Fruit fly (Drosophila melanogaster) whole organism, embryonic: Measurements from ENCODE around the gene ImpE1.

Experiments
- Atf6 ChIP-seq: fragments of 200-800 bp; sonication (Bioruptor generic); IDR thresholded peaks from 2 replicates; pipeline ENCODE4 v1.3.6; 2022; ENCODE audit warnings: missing biosample characterization, missing genetic modification characterization
- CG10267 ChIP-seq: fragments of 200-800 bp; sonication (Bioruptor generic); optimal IDR thresholded peaks from 2 replicates; lab custom pipeline; 2018; ENCODE audit warnings: missing biosample characterization, mild to moderate bottlenecking, missing genetic modification characterization, moderate library complexity
- CG11695 ChIP-seq: fragments of 200-800 bp; sonication (Bioruptor generic); IDR thresholded peaks from 3 replicates; pipeline ENCODE4 v1.3.6; 2022; ENCODE audit warnings: missing biosample characterization, missing genetic modification characterization
- CG12236 ChIP-seq: fragments of 200-800 bp; sonication (Bioruptor generic); optimal IDR thresholded peaks from 2 replicates; lab custom pipeline; 2016; ENCODE audit warnings: missing biosample characterization, missing genetic modification characterization
- CG12299 ChIP-seq: fragments of 200-800 bp; sonication (Bioruptor generic); optimal IDR thresholded peaks from 2 replicates; lab custom pipeline; 2018; ENCODE audit warnings: missing biosample characterization, mild to moderate bottlenecking, missing genetic modification characterization
- CG1233 ChIP-seq: fragments of 200-800 bp; sonication (Bioruptor generic); optimal IDR thresholded peaks from 4 replicates; lab custom pipeline; 2018; ENCODE audit warnings: missing biosample characterization, mild to moderate bottlenecking, missing genetic modification characterization
- CG1602 ChIP-seq: fragments of 200-800 bp; sonication (Bioruptor generic); optimal IDR thresholded peaks from 3 replicates; lab custom pipeline; 2016; ENCODE audit warnings: missing biosample characterization, missing genetic modification characterization
- CG16863 ChIP-seq: fragments of 200-800 bp; sonication (Bioruptor generic); optimal IDR thresholded peaks from 3 replicates; lab custom pipeline; 2016; ENCODE audit warnings: missing biosample characterization, missing genetic modification characterization
- CG17328 ChIP-seq: fragments of 200-800 bp; sonication (Bioruptor generic); IDR thresholded peaks from 2 replicates; pipeline ENCODE4 v1.3.6; 2022; ENCODE audit warnings: missing biosample characterization, missing genetic modification characterization
- CG17568 ChIP-seq: fragments of 200-800 bp; sonication (Bioruptor generic); optimal IDR thresholded peaks from 2 replicates; lab custom pipeline; 2018; ENCODE audit warnings: missing biosample characterization, mild to moderate bottlenecking, missing genetic modification characterization, moderate library complexity
- CG18476 ChIP-seq: fragments of 200-800 bp; sonication (Bioruptor generic); optimal IDR thresholded peaks from 2 replicates; lab custom pipeline; 2016; ENCODE audit warnings: missing biosample characterization, mild to moderate bottlenecking, missing genetic modification characterization
- CG30431 ChIP-seq: fragments of 200-800 bp; sonication (Bioruptor generic); optimal IDR thresholded peaks from 2 replicates; lab custom pipeline; 2017; ENCODE audit warnings: missing biosample characterization, missing genetic modification characterization
- CG33557 ChIP-seq: fragments of 200-800 bp; sonication (Bioruptor generic); optimal IDR thresholded peaks from 2 replicates; lab custom pipeline; 2019; ENCODE audit warnings: missing biosample characterization, mild to moderate bottlenecking, missing genetic modification characterization, moderate library complexity
- CG34422 ChIP-seq: fragments of 200-800 bp; sonication (Bioruptor generic); IDR thresholded peaks from 3 replicates; pipeline ENCODE4 v1.3.6; 2022; ENCODE audit warnings: missing biosample characterization, missing genetic modification characterization
- CG3847 ChIP-seq: fragments of 200-800 bp; sonication (Bioruptor generic); IDR thresholded peaks from 2 replicates; pipeline ENCODE4 v1.3.6; 2022; ENCODE audit warnings: missing biosample characterization, missing genetic modification characterization
- CG3995 ChIP-seq: fragments of 200-800 bp; sonication (Bioruptor generic); optimal IDR thresholded peaks from 3 replicates; lab custom pipeline; 2016; ENCODE audit warnings: missing biosample characterization, missing genetic modification characterization
- CG4617 ChIP-seq: fragments of 200-800 bp; sonication (Bioruptor generic); optimal IDR thresholded peaks from 3 replicates; lab custom pipeline; 2016; ENCODE audit warnings: missing biosample characterization, missing genetic modification characterization, borderline replicate concordance
- CG5953 ChIP-seq: fragments of 200-800 bp; sonication (Bioruptor generic); IDR thresholded peaks from 2 replicates; pipeline ENCODE4 v1.3.6; 2022; ENCODE audit warnings: missing biosample characterization, missing genetic modification characterization
- CG6254 ChIP-seq: fragments of 200-800 bp; sonication (Bioruptor generic); optimal IDR thresholded peaks from 3 replicates; lab custom pipeline; 2017; ENCODE audit warnings: mild to moderate bottlenecking, missing biosample characterization, missing genetic modification reagents, missing genetic modification characterization
- Dip3 ChIP-seq: fragments of 200-800 bp; sonication (Bioruptor generic); optimal IDR thresholded peaks from 3 replicates; lab custom pipeline; 2016; ENCODE audit warnings: missing biosample characterization, missing genetic modification characterization
- Doc2 ChIP-seq: fragments of 200-800 bp; sonication (Bioruptor generic); IDR thresholded peaks from 2 replicates; pipeline ENCODE4 v1.3.6; 2022; ENCODE audit warnings: missing biosample characterization, missing genetic modification characterization
- Elba2 ChIP-seq: fragments of 200-800 bp; sonication (Bioruptor generic); optimal IDR thresholded peaks from 3 replicates; lab custom pipeline; 2016; ENCODE audit warnings: missing biosample characterization, missing genetic modification characterization
- Fer1 ChIP-seq: fragments of 200-800 bp; sonication (Bioruptor generic); optimal IDR thresholded peaks from 2 replicates; lab custom pipeline; 2017; ENCODE audit warnings: missing biosample characterization, mild to moderate bottlenecking, missing genetic modification characterization
- GATAe ChIP-seq: fragments of 200-800 bp; sonication (Bioruptor generic); conservative IDR thresholded peaks from 2 replicates; pipeline ENCODE4 v1.3.6; 2022; ENCODE audit warnings: missing biosample characterization, missing genetic modification characterization
- HLH4C ChIP-seq: fragments of 200-800 bp; sonication (Bioruptor generic); IDR thresholded peaks from 3 replicates; pipeline ENCODE4 v1.3.6; 2022; ENCODE audit warnings: missing biosample characterization, missing genetic modification characterization; ENCODE audit not compliant: partially characterized antibody
- Hmx ChIP-seq: fragments of 200-800 bp; sonication (Bioruptor generic); optimal IDR thresholded peaks from 2 replicates; lab custom pipeline; 2016; ENCODE audit warnings: missing biosample characterization, missing genetic modification characterization
- Nf-YA ChIP-seq: fragments of 200-800 bp; sonication (Bioruptor generic); IDR thresholded peaks from 2 replicates; pipeline ENCODE4 v1.3.6; 2022; ENCODE audit warnings: missing biosample characterization, missing genetic modification characterization
- Oaz ChIP-seq: fragments of 200-800 bp; sonication (Bioruptor generic); IDR thresholded peaks from 2 replicates; pipeline ENCODE4 v1.3.6; 2022; ENCODE audit warnings: missing biosample characterization, missing genetic modification characterization
- Opbp ChIP-seq: fragments of 200-800 bp; sonication (Bioruptor generic); IDR thresholded peaks from 3 replicates; pipeline ENCODE4 v1.3.6; 2022; ENCODE audit warnings: missing biosample characterization, missing genetic modification characterization; ENCODE audit not compliant: partially characterized antibody
- Sox102F ChIP-seq: fragments of 200-800 bp; sonication (Bioruptor generic); optimal IDR thresholded peaks from 2 replicates; lab custom pipeline; 2018; ENCODE audit warnings: missing biosample characterization, mild to moderate bottlenecking, missing genetic modification characterization, moderate library complexity
- TFAM ChIP-seq: fragments of 200-800 bp; sonication (Bioruptor generic); optimal IDR thresholded peaks from 2 replicates; lab custom pipeline; 2017; ENCODE audit warnings: missing biosample characterization, missing genetic modification characterization, inconsistent platforms
- al ChIP-seq: fragments of 200-800 bp; sonication (Bioruptor generic); IDR thresholded peaks from 2 replicates; pipeline ENCODE4 v1.3.6; 2022; ENCODE audit warnings: missing biosample characterization, missing genetic modification characterization
- bab2 ChIP-seq: fragments of 200-800 bp; sonication (Bioruptor generic); optimal IDR thresholded peaks from 2 replicates; lab custom pipeline; 2016; ENCODE audit warnings: missing biosample characterization, missing genetic modification characterization
- dimm ChIP-seq: fragments of 200-800 bp; sonication (Bioruptor generic); IDR thresholded peaks from 2 replicates; pipeline ENCODE4 v1.3.6; 2022; ENCODE audit warnings: missing biosample characterization, missing genetic modification characterization
- emc ChIP-seq: fragments of 200-800 bp; sonication (Bioruptor generic); optimal IDR thresholded peaks from 2 replicates; lab custom pipeline; 2016; ENCODE audit warnings: missing biosample characterization, missing genetic modification characterization
- gro ChIP-seq: fragments of 200-800 bp; sonication (Bioruptor generic); optimal IDR thresholded peaks from 2 replicates; lab custom pipeline; 2016; ENCODE audit warnings: missing biosample characterization, missing genetic modification characterization
- gsb-n ChIP-seq: fragments of 200-800 bp; sonication (Bioruptor generic); optimal IDR thresholded peaks from 3 replicates; lab custom pipeline; 2018; ENCODE audit warnings: missing biosample characterization, mild to moderate bottlenecking, missing genetic modification characterization
- her ChIP-seq: fragments of 200-800 bp; sonication (Bioruptor generic); optimal IDR thresholded peaks from 2 replicates; lab custom pipeline; 2016; ENCODE audit warnings: missing biosample characterization, missing genetic modification characterization
- insv ChIP-seq, 2 experiments: fragments of 200-800 bp; sonication (Bioruptor generic); optimal IDR thresholded peaks; 3 replicates each; lab custom pipeline; 2016 to 2018; ENCODE audit warnings: missing biosample characterization in 2 of 2, missing genetic modification characterization in 2 of 2
- klu ChIP-seq: fragments of 200-800 bp; sonication (Bioruptor generic); IDR thresholded peaks from 2 replicates; pipeline ENCODE4 v1.3.6; 2022; ENCODE audit warnings: missing biosample characterization, missing genetic modification characterization
- kni ChIP-seq: fragments of 200-800 bp; sonication (Bioruptor generic); optimal IDR thresholded peaks from 3 replicates; lab custom pipeline; 2017; ENCODE audit warnings: mild to moderate bottlenecking, missing biosample characterization, missing genetic modification reagents, missing genetic modification characterization
- repo ChIP-seq: fragments of 200-800 bp; sonication (Bioruptor generic); optimal IDR thresholded peaks from 2 replicates; lab custom pipeline; 2016; ENCODE audit warnings: missing biosample characterization, missing genetic modification characterization
- rib ChIP-seq: fragments of 200-800 bp; sonication (Bioruptor generic); IDR thresholded peaks from 2 replicates; pipeline ENCODE4 v1.3.6; 2022; ENCODE audit warnings: missing biosample characterization, missing genetic modification characterization
- run ChIP-seq: fragments of 200-800 bp; sonication (Bioruptor generic); optimal IDR thresholded peaks from 3 replicates; lab custom pipeline; 2018; ENCODE audit warnings: missing biosample characterization, mild to moderate bottlenecking, missing genetic modification characterization
- seq ChIP-seq: fragments of 200-800 bp; sonication (Bioruptor generic); IDR thresholded peaks from 2 replicates; pipeline ENCODE4 v1.3.6; 2022; ENCODE audit warnings: missing biosample characterization, missing genetic modification characterization
- sim ChIP-seq: fragments of 200-800 bp; sonication (Bioruptor generic); IDR thresholded peaks from 2 replicates; pipeline ENCODE4 v1.3.6; 2022; ENCODE audit warnings: missing biosample characterization, missing genetic modification characterization
- tgo ChIP-seq: fragments of 200-800 bp; sonication (Bioruptor generic); IDR thresholded peaks from 3 replicates; pipeline ENCODE4 v1.3.6; 2022; ENCODE audit warnings: missing biosample characterization, missing genetic modification characterization
- usp ChIP-seq: fragments of >200 bp; optimal IDR thresholded peaks from 2 replicates; lab custom pipeline; 2017; ENCODE audit warnings: missing biosample characterization, missing genetic modification characterization
- zen ChIP-seq: fragments of 200-800 bp; sonication (Bioruptor generic); optimal IDR thresholded peaks from 3 replicates; lab custom pipeline; 2018; ENCODE audit warnings: missing biosample characterization, mild to moderate bottlenecking, missing genetic modification characterization, moderate library complexity
- zfh1 ChIP-seq: fragments of 200-800 bp; sonication (Bioruptor generic); IDR thresholded peaks from 3 replicates; pipeline ENCODE4 v1.3.6; 2022; ENCODE audit warnings: missing biosample characterization, missing genetic modification characterization

The ImpE1 gene

dm6 chr3L:8340264-8341095, 31.7 kb upstream of the ImpE1 start, which contains the start of the genes Prim1 and CG7083 (continued):
- TF ChIP-seq CG12236 (GFP tag; lab: Kevin White, UChicago) (peak; percentile 33), CG16863 (GFP tag; lab: Kevin White, UChicago) (peak; percentile 46), Elba2 (GFP tag; lab: Kevin White, UChicago) (peak; percentile 12), Doc2 (no peak), Opbp (GFP tag; lab: Robert Waterston, UW) (no peak), Atf6 (GFP tag; lab: Robert Waterston, UW) (peak; percentile 34; the same call in 1 of the 2 replicates), gro (GFP tag; lab: Kevin White, UChicago) (peak; percentile 69), zfh1 (GFP tag; lab: Robert Waterston, UW) (peak; percentile 63; the same call in 1 of the 3 replicates), zen (peak; percentile 63), Sox102F (GFP tag; lab: Kevin White, UChicago) (peak; percentile 53), CG3847 (GFP tag; lab: Robert Waterston, UW) (no peak; the same call in 1 of the 2 replicates), sim (GFP tag; lab: Robert Waterston, UW) (no peak), Hmx (GFP tag; lab: Kevin White, UChicago) (no peak), Fer1 (GFP tag; lab: Kevin White, UChicago) (peak; percentile 59), insv (GFP tag; optimal IDR thresholded peaks at IDR 0.05; lab: Kevin White, UChicago) (peak in 1 of 2 experiments; percentile 55), CG6254 (GFP tag; lab: Kevin White, UChicago) (no peak), CG10267 (tag; lab: Kevin White, UChicago) (peak; percentile 94), CG11695 (GFP tag; lab: Robert Waterston, UW) (0 out of 3 replicates have a peak, but pooled peaks have one; percentile 6), her (peak; percentile 61), CG5953 (GFP tag; lab: Robert Waterston, UW) (no peak), HLH4C (GFP tag; lab: Robert Waterston, UW) (no peak), Dip3 (GFP tag; lab: Kevin White, UChicago) (peak; percentile 22), run (no peak), CG3995 (GFP tag; lab: Kevin White, UChicago) (no peak), CG4617 (peak; percentile 84), dimm (no peak), emc (peak; percentile 6), CG17568 (GFP tag; lab: Kevin White, UChicago) (no peak), CG34422 (peak; percentile 79), bab2 (peak; percentile 61), klu (GFP tag; lab: Robert Waterston, UW) (no peak), CG1233 (GFP tag; lab: Kevin White, UChicago) (peak; percentile 53), usp (GFP tag; lab: Kevin White, UChicago) (no peak), TFAM (GFP tag; lab: Kevin White, UChicago) (no peak), CG1602 (peak; percentile 7), CG17328 (peak; percentile 52), CG33557 (GFP tag; lab: Kevin White, UChicago) (peak; percentile 38), Oaz (no peak), CG30431 (peak; percentile 23), GATAe (GFP tag; lab: Robert Waterston, UW) (no peak; the same call in 1 of the 2 replicates), rib (GFP tag; lab: Robert Waterston, UW) (peak; percentile 89), kni (GFP tag; lab: Kevin White, UChicago) (peak; percentile 39), Nf-YA (GFP tag; lab: Robert Waterston, UW) (no peak), seq (GFP tag; lab: Robert Waterston, UW) (0 out of 2 replicates have a peak, but pooled peaks have one; percentile 27), CG12299 (tag; lab: Kevin White, UChicago) (peak; percentile 51), CG18476 (GFP tag; lab: Kevin White, UChicago) (peak; percentile 27), repo (GFP tag; lab: Kevin White, UChicago) (peak; percentile 16), al (GFP tag; lab: Robert Waterston, UW) (0 out of 2 replicates have a peak, but pooled peaks have one; percentile 35), tgo (peak; percentile 30; the same call in 1 of the 3 replicates), gsb-n (peak; percentile 29)
